Fruit fly (Drosophila melanogaster): Measurements from ENCODE around the gene CG10646.
A peak's percentile ranks its signal among the peaks of the same experiment; 100 is the strongest.

CG10646 gene

DNA sequence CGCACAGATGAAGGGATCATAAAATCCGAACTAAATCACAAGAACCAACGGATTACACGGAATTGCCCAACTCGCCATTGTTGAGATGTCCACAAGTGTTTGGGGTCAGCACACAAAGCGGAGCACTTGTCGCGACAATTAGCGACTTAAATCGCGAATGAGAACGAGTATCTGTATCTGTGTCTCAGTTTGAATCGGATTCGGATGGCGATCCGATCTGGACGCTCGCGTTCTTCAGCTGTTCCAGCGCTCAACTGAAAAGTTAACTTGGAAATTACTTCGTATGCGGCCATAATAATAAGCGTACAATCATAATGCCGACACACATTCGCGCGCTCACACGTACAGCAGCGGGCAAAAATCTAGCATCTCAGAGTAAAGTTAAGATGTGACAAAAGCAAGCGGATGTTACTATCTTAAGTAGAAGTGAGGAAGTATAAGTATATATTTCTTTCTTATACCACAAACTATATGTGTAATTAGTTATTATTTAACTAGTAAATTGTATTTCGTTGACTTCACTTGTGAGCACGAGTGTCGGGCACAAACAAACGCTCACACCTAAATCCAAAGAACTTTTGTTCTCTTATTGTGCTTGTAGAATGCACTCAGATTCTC is 13.2 kb downstream of the CG10646 start, which contains the start of gene CG10660 (continued):
- TF ChIP-seq cato (GFP tag; optimal IDR thresholded peaks at IDR 0.05; ENCODE audit: borderline replicate concordance): peak; percentile 75
- peak; percentile 76 for TF ChIP-seq CG17829 (tag; optimal IDR thresholded peaks at IDR 0.05)
- peak; percentile 40 for TF ChIP-seq CG11398 (GFP tag; optimal IDR thresholded peaks at IDR 0.05)
- peak; percentile 71 for TF ChIP-seq wek (GFP tag; optimal IDR thresholded peaks at IDR 0.05)
- TF ChIP-seq CG4360 (GFP tag; IDR thresholded peaks at IDR 0.05): 0 out of 2 replicates have a peak, but pooled peaks have one; percentile 42
- TF ChIP-seq CG7372 (GFP tag; IDR thresholded peaks at IDR 0.05): peak; percentile 64
- peak; percentile 61 for TF ChIP-seq D19B (GFP tag; optimal IDR thresholded peaks at IDR 0.05)
- TF ChIP-seq Doc2 (GFP tag; IDR thresholded peaks at IDR 0.05): no peak
- no peak for TF ChIP-seq ftz-f1 (GFP tag; optimal IDR thresholded peaks at IDR 0.05)
- peak; percentile 69 for TF ChIP-seq gcm2 (GFP tag; optimal IDR thresholded peaks at IDR 0.05)
- TF ChIP-seq dati (GFP tag; IDR thresholded peaks at IDR 0.05): peak; percentile 50; the same call in 1 of the 2 replicates
- peak; percentile 55 for TF ChIP-seq zfh2 (GFP tag; optimal IDR thresholded peaks at IDR 0.05)
- TF ChIP-seq CG13296 (GFP tag; optimal IDR thresholded peaks at IDR 0.05): peak; percentile 52
- peak; percentile 73 for TF ChIP-seq CG8359 (GFP tag; optimal IDR thresholded peaks at IDR 0.05; ENCODE audit: borderline replicate concordance)
- TF ChIP-seq CG2199 (GFP tag; IDR thresholded peaks at IDR 0.05): no peak; the same call in 2 of the 3 replicates
- peak; percentile 35 for TF ChIP-seq CG4328 (GFP tag; optimal IDR thresholded peaks at IDR 0.05)
- peak; percentile 12 for TF ChIP-seq CG3163 (GFP tag; optimal IDR thresholded peaks at IDR 0.05)
- peak; percentile 89 for TF ChIP-seq az2 (GFP tag; optimal IDR thresholded peaks at IDR 0.05)
- TF ChIP-seq dmrt11E (tag; optimal IDR thresholded peaks at IDR 0.05): peak; percentile 77
- peak; percentile 64 for TF ChIP-seq btn (GFP tag; optimal IDR thresholded peaks at IDR 0.05)
- no peak for TF ChIP-seq Dll (GFP tag; IDR thresholded peaks at IDR 0.05; ENCODE audit: partially characterized antibody)
- TF ChIP-seq CG11504 (tag; optimal IDR thresholded peaks at IDR 0.05): peak; percentile 93
- TF ChIP-seq klu (GFP tag; IDR thresholded peaks at IDR 0.05): peak; percentile 23; the same call in 1 of the 2 replicates
- peak; percentile 62 for TF ChIP-seq HLH54F (GFP tag; optimal IDR thresholded peaks at IDR 0.05)
- peak; percentile 87 for TF ChIP-seq D19A (tag; optimal IDR thresholded peaks at IDR 0.05)
- TF ChIP-seq Hand (GFP tag; optimal IDR thresholded peaks at IDR 0.05): peak; percentile 70
- peak; percentile 64 for TF ChIP-seq sqz (GFP tag; optimal IDR thresholded peaks at IDR 0.05)
- peak; percentile 79 for TF ChIP-seq CG12155 (GFP tag; optimal IDR thresholded peaks at IDR 0.05)
- peak; percentile 87 for TF ChIP-seq nau (GFP tag; optimal IDR thresholded peaks at IDR 0.05)
- peak; percentile 88 for TF ChIP-seq CG18262 (tag; optimal IDR thresholded peaks at IDR 0.05)
- TF ChIP-seq CG3281 (GFP tag; optimal IDR thresholded peaks at IDR 0.05): peak; percentile 80
- peak; percentile 82 for TF ChIP-seq Nf-YA (GFP tag; IDR thresholded peaks at IDR 0.05)
- peak; percentile 84 for TF ChIP-seq CrebB (tag; optimal IDR thresholded peaks at IDR 0.05)
- TF ChIP-seq E2f1 (GFP tag; IDR thresholded peaks at IDR 0.05): peak; percentile 81
- TF ChIP-seq CG9932 (GFP tag; IDR thresholded peaks at IDR 0.05): peak; percentile 68
- peak; percentile 86 for TF ChIP-seq CG13424 (tag; optimal IDR thresholded peaks at IDR 0.05)
- peak; percentile 12 for TF ChIP-seq CG15696 (tag; optimal IDR thresholded peaks at IDR 0.05)
- TF ChIP-seq CG13287 (GFP tag; IDR thresholded peaks at IDR 0.05; ENCODE audit: partially characterized antibody): no peak
- TF ChIP-seq grau (tag; optimal IDR thresholded peaks at IDR 0.05): peak; percentile 88
- peak; percentile 66 for TF ChIP-seq tup (GFP tag; optimal IDR thresholded peaks at IDR 0.05)
- peak; percentile 60; the same call in 1 of the 2 replicates for TF ChIP-seq CG11085 (GFP tag; IDR thresholded peaks at IDR 0.05)
- peak; percentile 84 for TF ChIP-seq CG12659 (GFP tag; optimal IDR thresholded peaks at IDR 0.05)
- TF ChIP-seq CG4707 (GFP tag; optimal IDR thresholded peaks at IDR 0.05): peak; percentile 73
- no peak for TF ChIP-seq insv (GFP tag; optimal IDR thresholded peaks at IDR 0.05)
- TF ChIP-seq CG12769 (tag; optimal IDR thresholded peaks at IDR 0.05): peak; percentile 90
- TF ChIP-seq emc (GFP tag; optimal IDR thresholded peaks at IDR 0.05): no peak
- TF ChIP-seq Dad (GFP tag; optimal IDR thresholded peaks at IDR 0.05): peak; percentile 47
- peak; percentile 87 for TF ChIP-seq sisA (GFP tag; IDR thresholded peaks at IDR 0.05)
- TF ChIP-seq ranshi (GFP tag; IDR thresholded peaks at IDR 0.05): peak; percentile 89
